Fruit fly (Drosophila melanogaster) whole organism, embryonic: ENCODE measurements around the gene lap.

Experiments
- Atf-2 ChIP-seq: fragments of 200-800 bp; sonication (Bioruptor generic); optimal IDR thresholded peaks from 2 replicates; lab custom pipeline; 2016; ENCODE audit warnings: missing biosample characterization, missing genetic modification characterization
- Bgb ChIP-seq: fragments of 200-800 bp; sonication (Bioruptor generic); IDR thresholded peaks from 2 replicates; pipeline ENCODE4 v1.3.6; 2022; ENCODE audit warnings: missing biosample characterization, missing genetic modification characterization; ENCODE audit not compliant: partially characterized antibody
- CG11695 ChIP-seq: fragments of 200-800 bp; sonication (Bioruptor generic); IDR thresholded peaks from 3 replicates; pipeline ENCODE4 v1.3.6; 2022; ENCODE audit warnings: missing biosample characterization, missing genetic modification characterization
- CG12744 ChIP-seq: fragments of 200-800 bp; sonication (Bioruptor generic); optimal IDR thresholded peaks from 2 replicates; lab custom pipeline; 2016; ENCODE audit warnings: missing biosample characterization, missing genetic modification characterization
- CG12942 ChIP-seq: fragments of 200-800 bp; sonication (Bioruptor generic); optimal IDR thresholded peaks from 3 replicates; lab custom pipeline; 2016; ENCODE audit warnings: missing biosample characterization, missing genetic modification characterization
- CG13894 ChIP-seq: fragments of 200-800 bp; sonication (Bioruptor generic); optimal IDR thresholded peaks from 3 replicates; lab custom pipeline; 2018; ENCODE audit warnings: missing biosample characterization, mild to moderate bottlenecking, missing genetic modification characterization, moderate library complexity
- CG14050 ChIP-seq: fragments of 200-800 bp; sonication (Bioruptor generic); IDR thresholded peaks from 3 replicates; pipeline ENCODE4 v1.3.6; 2022; ENCODE audit warnings: missing biosample characterization, missing genetic modification characterization
- CG15696 ChIP-seq: fragments of 200-800 bp; sonication (Bioruptor generic); optimal IDR thresholded peaks from 2 replicates; lab custom pipeline; 2019; ENCODE audit warnings: missing biosample characterization, mild to moderate bottlenecking, missing genetic modification characterization, moderate library complexity
- CG1602 ChIP-seq: fragments of 200-800 bp; sonication (Bioruptor generic); optimal IDR thresholded peaks from 3 replicates; lab custom pipeline; 2016; ENCODE audit warnings: missing biosample characterization, missing genetic modification characterization
- CG1647 ChIP-seq: fragments of 200-800 bp; sonication (Bioruptor generic); optimal IDR thresholded peaks from 3 replicates; lab custom pipeline; 2016; ENCODE audit warnings: missing biosample characterization, missing genetic modification characterization
- CG18764 ChIP-seq: fragments of 200-800 bp; sonication (Bioruptor generic); optimal IDR thresholded peaks from 3 replicates; lab custom pipeline; 2016; ENCODE audit warnings: missing biosample characterization, missing genetic modification characterization
- CG2116 ChIP-seq: fragments of 200-800 bp; sonication (Bioruptor generic); optimal IDR thresholded peaks from 3 replicates; lab custom pipeline; 2018; ENCODE audit warnings: missing biosample characterization, mild to moderate bottlenecking, missing genetic modification characterization
- CG2678 ChIP-seq: fragments of 200-800 bp; sonication (Bioruptor generic); optimal IDR thresholded peaks from 3 replicates; lab custom pipeline; 2019; ENCODE audit warnings: missing biosample characterization, mild to moderate bottlenecking, missing genetic modification characterization, moderate library complexity
- CG3065 ChIP-seq: fragments of 200-800 bp; sonication (Bioruptor generic); optimal IDR thresholded peaks from 2 replicates; lab custom pipeline; 2016; ENCODE audit warnings: missing biosample characterization, missing genetic modification characterization
- CG31365 ChIP-seq: fragments of 200-800 bp; sonication (Bioruptor generic); optimal IDR thresholded peaks from 2 replicates; lab custom pipeline; 2018; ENCODE audit warnings: missing biosample characterization, mild to moderate bottlenecking, missing genetic modification characterization
- CG4854 ChIP-seq: fragments of 200-800 bp; sonication (Bioruptor generic); optimal IDR thresholded peaks from 2 replicates; lab custom pipeline; 2016; ENCODE audit warnings: missing biosample characterization, missing genetic modification characterization, inconsistent platforms
- CG7987 ChIP-seq: fragments of 200-800 bp; sonication (Bioruptor generic); optimal IDR thresholded peaks from 2 replicates; lab custom pipeline; 2018; ENCODE audit warnings: missing biosample characterization, mild to moderate bottlenecking, missing genetic modification characterization, moderate library complexity
- CG8478 ChIP-seq: fragments of >200 bp; optimal IDR thresholded peaks from 2 replicates; lab custom pipeline; 2018
- Dad ChIP-seq: fragments of 200-800 bp; sonication (Bioruptor generic); optimal IDR thresholded peaks from 3 replicates; lab custom pipeline; 2016; ENCODE audit warnings: missing biosample characterization, missing genetic modification characterization
- Dfd ChIP-seq, 2 experiments: fragments of >200 bp; optimal IDR thresholded peaks; 2 replicates each; lab custom pipeline; 2017; ENCODE audit warnings: missing biosample characterization in 2 of 2, missing genetic modification characterization in 2 of 2
- Dip2 ChIP-seq: fragments of 200-800 bp; sonication (Bioruptor generic); IDR thresholded peaks from 2 replicates; pipeline ENCODE4 v1.3.6; 2022; ENCODE audit warnings: missing biosample characterization, missing genetic modification characterization
- Dll ChIP-seq: fragments of 200-800 bp; sonication (Bioruptor generic); IDR thresholded peaks from 4 replicates; pipeline ENCODE4 v1.3.6; 2022; ENCODE audit warnings: missing biosample characterization, missing genetic modification characterization; ENCODE audit not compliant: partially characterized antibody
- E2f1 ChIP-seq: fragments of 200-800 bp; sonication (Bioruptor generic); IDR thresholded peaks from 2 replicates; pipeline ENCODE4 v1.3.6; 2022; ENCODE audit warnings: missing biosample characterization, missing genetic modification characterization
- E2f2 ChIP-seq: fragments of 200-800 bp; sonication (Bioruptor generic); IDR thresholded peaks from 2 replicates; pipeline ENCODE4 v1.3.6; 2022; ENCODE audit warnings: missing biosample characterization, missing genetic modification characterization
- Fer1 ChIP-seq: fragments of 200-800 bp; sonication (Bioruptor generic); optimal IDR thresholded peaks from 2 replicates; lab custom pipeline; 2017; ENCODE audit warnings: missing biosample characterization, mild to moderate bottlenecking, missing genetic modification characterization
- Hand ChIP-seq: fragments of 200-800 bp; sonication (Bioruptor generic); optimal IDR thresholded peaks from 2 replicates; lab custom pipeline; 2017; ENCODE audit warnings: mild to moderate bottlenecking, missing biosample characterization, missing genetic modification reagents, missing genetic modification characterization
- Nf-YB ChIP-seq: fragments of 200-800 bp; sonication (Bioruptor generic); optimal IDR thresholded peaks from 3 replicates; lab custom pipeline; 2019; ENCODE audit warnings: missing biosample characterization, mild to moderate bottlenecking, missing genetic modification characterization, moderate library complexity
- Opbp ChIP-seq: fragments of 200-800 bp; sonication (Bioruptor generic); IDR thresholded peaks from 3 replicates; pipeline ENCODE4 v1.3.6; 2022; ENCODE audit warnings: missing biosample characterization, missing genetic modification characterization; ENCODE audit not compliant: partially characterized antibody
- Scr ChIP-seq: fragments of 200-800 bp; sonication (Bioruptor generic); IDR thresholded peaks from 2 replicates; pipeline ENCODE4 v1.3.6; 2022; ENCODE audit warnings: missing biosample characterization, missing genetic modification characterization; ENCODE audit not compliant: partially characterized antibody
- Ssrp ChIP-seq: fragments of 200-800 bp; sonication (Bioruptor generic); optimal IDR thresholded peaks from 2 replicates; lab custom pipeline; 2018; ENCODE audit warnings: missing biosample characterization, mild to moderate bottlenecking, missing genetic modification characterization, moderate library complexity
- Trl ChIP-seq, 3 experiments: fragments of >200 bp in 2 of 3; fragments of 200-800 bp in 1 of 3; sonication (Bioruptor generic) in 1 of 3; optimal IDR thresholded peaks; 2 replicates in 1 of 3; 3 replicates in 2 of 3; lab custom pipeline; 2016 to 2017; ENCODE audit warnings: missing biosample characterization in 1 of 3, missing genetic modification characterization in 1 of 3
- Xbp1 ChIP-seq: fragments of 200-800 bp; sonication (Bioruptor generic); optimal IDR thresholded peaks from 3 replicates; lab custom pipeline; 2016; ENCODE audit warnings: missing biosample characterization, mild to moderate bottlenecking, missing genetic modification characterization
- ab ChIP-seq: fragments of 200-800 bp; sonication (Bioruptor generic); optimal IDR thresholded peaks from 2 replicates; lab custom pipeline; 2016; ENCODE audit warnings: missing biosample characterization, missing genetic modification characterization
- amos ChIP-seq: fragments of 200-800 bp; sonication (Bioruptor generic); IDR thresholded peaks from 2 replicates; pipeline ENCODE4 v1.3.6; 2022; ENCODE audit warnings: missing biosample characterization, missing genetic modification characterization; ENCODE audit not compliant: partially characterized antibody
- crol ChIP-seq: fragments of 200-800 bp; sonication (Bioruptor generic); IDR thresholded peaks from 2 replicates; pipeline ENCODE4 v1.3.6; 2022; ENCODE audit warnings: missing biosample characterization, missing genetic modification characterization
- da ChIP-seq: fragments of 200-800 bp; sonication (Bioruptor generic); optimal IDR thresholded peaks from 2 replicates; lab custom pipeline; 2016; ENCODE audit warnings: missing biosample characterization, missing genetic modification characterization
- dmrt11E ChIP-seq: fragments of 200-800 bp; sonication (Bioruptor generic); optimal IDR thresholded peaks from 3 replicates; lab custom pipeline; 2018; ENCODE audit warnings: missing biosample characterization, mild to moderate bottlenecking, missing genetic modification characterization, moderate library complexity
- ems ChIP-seq: fragments of 200-800 bp; sonication (Bioruptor generic); optimal IDR thresholded peaks from 3 replicates; lab custom pipeline; 2016; ENCODE audit warnings: missing biosample characterization, missing genetic modification characterization
- nau ChIP-seq: fragments of 200-800 bp; sonication (Bioruptor generic); optimal IDR thresholded peaks from 3 replicates; lab custom pipeline; 2017; ENCODE audit warnings: missing biosample characterization, mild to moderate bottlenecking, missing genetic modification characterization, missing genetic modification reagents
- org-1 ChIP-seq: fragments of 200-800 bp; sonication (Bioruptor generic); optimal IDR thresholded peaks from 2 replicates; lab custom pipeline; 2017; ENCODE audit warnings: missing biosample characterization, missing genetic modification characterization
- prd ChIP-seq, 3 experiments: fragments of >200 bp in 2 of 3; fragments of 200-800 bp in 1 of 3; sonication (Bioruptor generic) in 1 of 3; optimal IDR thresholded peaks in 2 of 3; IDR thresholded peaks in 1 of 3; 2 replicates in 2 of 3; 3 replicates in 1 of 3; pipeline versions ENCODE4 v1.3.6 to Lab custom; 2017 to 2022; ENCODE audit warnings: missing biosample characterization in 1 of 3, missing genetic modification characterization in 1 of 3
- row ChIP-seq: fragments of 200-800 bp; sonication (Bioruptor generic); IDR thresholded peaks from 3 replicates; pipeline ENCODE4 v1.3.6; 2022; ENCODE audit warnings: missing biosample characterization, missing genetic modification characterization
- run ChIP-seq: fragments of 200-800 bp; sonication (Bioruptor generic); optimal IDR thresholded peaks from 3 replicates; lab custom pipeline; 2018; ENCODE audit warnings: missing biosample characterization, mild to moderate bottlenecking, missing genetic modification characterization
- sens ChIP-seq: fragments of 200-800 bp; sonication (Bioruptor generic); peaks from one replicate; lab custom pipeline; 2016; ENCODE audit warnings: missing biosample characterization, missing genetic modification characterization
- slp2 ChIP-seq: fragments of 200-800 bp; sonication (Bioruptor generic); optimal IDR thresholded peaks from 2 replicates; lab custom pipeline; 2016; ENCODE audit warnings: missing biosample characterization, missing genetic modification characterization
- tin ChIP-seq: fragments of 200-800 bp; sonication (Bioruptor generic); optimal IDR thresholded peaks from 3 replicates; lab custom pipeline; 2016; ENCODE audit warnings: missing biosample characterization, missing genetic modification characterization
- yki ChIP-seq: fragments of >200 bp; optimal IDR thresholded peaks from 3 replicates; lab custom pipeline; 2018
- zf30C ChIP-seq: fragments of 200-800 bp; sonication (Bioruptor generic); optimal IDR thresholded peaks from 3 replicates; lab custom pipeline; 2018; ENCODE audit warnings: missing biosample characterization, mild to moderate bottlenecking, missing genetic modification characterization

Gene lap

dm6 chr3R:7150544-7151406, 36.0 kb upstream of the lap start, which contains the start of the genes gfzf and Sas-4 (continued):
- TF ChIP-seq slp2 (GFP tag; lab: Kevin White, UChicago) (no peak), Dfd (GFP tag; optimal IDR thresholded peaks at IDR 0.05; lab: Kevin White, UChicago) (no peak), CG18764 (peak; percentile 43), CG3065 (GFP tag; lab: Kevin White, UChicago) (no peak), run (no peak), Atf-2 (GFP tag; lab: Kevin White, UChicago) (no peak), Hand (GFP tag; lab: Kevin White, UChicago) (no peak), CG15696 (tag; lab: Kevin White, UChicago) (peak; percentile 42), Trl (optimal IDR thresholded peaks at IDR 0.05; lab: Kevin White, UChicago) (no peak), Trl (GFP tag; optimal IDR thresholded peaks at IDR 0.05; lab: Kevin White, UChicago) (peak; percentile 39), ems (GFP tag; lab: Kevin White, UChicago) (no peak), Dll (GFP tag; lab: Robert Waterston, UW) (no peak), Nf-YB (no peak), E2f1 (GFP tag; lab: Robert Waterston, UW) (no peak; the same call in 1 of the 2 replicates), yki (lab: Kevin White, UChicago) (no peak), Scr (no peak), CG1602 (GFP tag; lab: Kevin White, UChicago) (peak; percentile 57), sens (GFP tag; lab: Kevin White, UChicago) (peak; percentile 91), crol (GFP tag; lab: Robert Waterston, UW) (no peak), Bgb (GFP tag; lab: Robert Waterston, UW) (no peak), row (GFP tag; lab: Robert Waterston, UW) (peak; percentile 75), org-1 (GFP tag; lab: Kevin White, UChicago) (no peak), CG8478 (lab: Kevin White, UChicago) (no peak), CG12942 (GFP tag; lab: Kevin White, UChicago) (peak; percentile 63), Opbp (GFP tag; lab: Robert Waterston, UW) (0 out of 3 replicates have a peak, but pooled peaks have one; percentile 13), CG2678 (tag; lab: Kevin White, UChicago) (no peak), Fer1 (peak; percentile 28), CG14050 (GFP tag; lab: Robert Waterston, UW) (no peak; the same call in 2 of the 3 replicates), Ssrp (tag; lab: Kevin White, UChicago) (peak; percentile 69), ab (GFP tag; lab: Kevin White, UChicago) (no peak), CG11695 (GFP tag; lab: Robert Waterston, UW) (peak; percentile 52; the same call in 1 of the 3 replicates), Xbp1 (GFP tag; lab: Kevin White, UChicago) (peak; percentile 81), prd (optimal IDR thresholded peaks at IDR 0.05; lab: Kevin White, UChicago) (no peak), prd (GFP tag; IDR thresholded peaks at IDR 0.05; lab: Robert Waterston, UW) (peak; percentile 71; the same call in 2 of the 3 replicates), amos (no peak), CG7987 (GFP tag; lab: Kevin White, UChicago) (no peak), CG1647 (GFP tag; lab: Kevin White, UChicago) (no peak), CG12744 (GFP tag; lab: Kevin White, UChicago) (no peak), CG13894 (tag; lab: Kevin White, UChicago) (peak; percentile 9), CG31365 (tag; lab: Kevin White, UChicago) (no peak), nau (GFP tag; lab: Kevin White, UChicago) (no peak), zf30C (GFP tag; lab: Kevin White, UChicago) (no peak), E2f2 (GFP tag; lab: Robert Waterston, UW) (peak; percentile 77), Dip2 (GFP tag; lab: Robert Waterston, UW) (0 out of 2 replicates have a peak, but pooled peaks have one; percentile 17), tin (peak; percentile 60), dmrt11E (tag; lab: Kevin White, UChicago) (peak; percentile 66), CG2116 (GFP tag; lab: Kevin White, UChicago) (peak; percentile 75), CG4854 (GFP tag; lab: Kevin White, UChicago) (no peak), da (GFP tag; lab: Kevin White, UChicago) (no peak), Dad (GFP tag; lab: Kevin White, UChicago) (no peak)
